Worm (Caenorhabditis elegans) whole organism, late embryonic: ENCODE results near the gene F23D12.2.
"Not testable (repeated sequence)": the region's sequence is repeated elsewhere in the genome, so short reads cannot be mapped to it uniquely, and the experiment has no call there.

Experiments used
- C08G9.2 ChIP-seq: sonication (generic microtip); optimal IDR thresholded peaks from 2 replicates; lab custom pipeline; 2016; ENCODE audit warnings: mild to moderate bottlenecking, missing genetic modification characterization, moderate library complexity, missing compliant biosample characterization
- Y22D7AL.16 ChIP-seq: sonication (generic microtip); optimal IDR thresholded peaks from 2 replicates; lab custom pipeline; 2016; ENCODE audit warnings: missing genetic modification characterization, missing compliant biosample characterization
- ama-1 ChIP-seq: fragments of 150-350 bp; optimal IDR thresholded peaks from 2 replicates; lab custom pipeline; 2014
- ceh-18 ChIP-seq: sonication (generic microtip); optimal IDR thresholded peaks from 2 replicates; lab custom pipeline; 2016; ENCODE audit warnings: missing genetic modification characterization, missing compliant biosample characterization
- ceh-2 ChIP-seq: sonication (generic microtip); optimal IDR thresholded peaks from 2 replicates; lab custom pipeline; 2016; ENCODE audit warnings: missing genotype, missing genetic modification characterization, missing compliant biosample characterization
- ceh-22 ChIP-seq: sonication (generic microtip); optimal IDR thresholded peaks from 2 replicates; lab custom pipeline; 2017; ENCODE audit warnings: missing biosample characterization, missing genetic modification characterization
- ceh-30 ChIP-seq: fragments of 150-350 bp; optimal IDR thresholded peaks from 2 replicates; lab custom pipeline; 2014; ENCODE audit warnings: missing biosample characterization, missing genetic modification characterization
- ceh-31 ChIP-seq: sonication (generic microtip); optimal IDR thresholded peaks from 2 replicates; lab custom pipeline; 2016; ENCODE audit warnings: missing genetic modification characterization, missing compliant biosample characterization
- ceh-6 ChIP-seq: fragments of 200-800 bp; sonication (Bioruptor generic); optimal IDR thresholded peaks from 2 replicates; lab custom pipeline; 2018; ENCODE audit warnings: mild to moderate bottlenecking, missing genetic modification characterization, missing compliant biosample characterization
- ceh-9 ChIP-seq: sonication (generic microtip); optimal IDR thresholded peaks from 2 replicates; lab custom pipeline; 2016; ENCODE audit warnings: mild to moderate bottlenecking, missing genetic modification characterization, inconsistent platforms, missing compliant biosample characterization
- che-1 ChIP-seq: sonication (generic microtip); optimal IDR thresholded peaks from 2 replicates; lab custom pipeline; 2016; ENCODE audit warnings: mild to moderate bottlenecking, missing genetic modification characterization, missing compliant biosample characterization
- dve-1 ChIP-seq: sonication (generic microtip); optimal IDR thresholded peaks from 2 replicates; lab custom pipeline; 2017; ENCODE audit warnings: antibody characterized with exemption, mild to moderate bottlenecking, missing genetic modification characterization, missing compliant biosample characterization
- elt-2 ChIP-seq: sonication (generic microtip); optimal IDR thresholded peaks from 2 replicates; lab custom pipeline; 2016; ENCODE audit warnings: missing genetic modification reagents, missing genetic modification characterization, missing compliant biosample characterization
- elt-4 ChIP-seq: sonication (generic microtip); optimal IDR thresholded peaks from 2 replicates; lab custom pipeline; 2016; ENCODE audit warnings: missing genetic modification characterization, missing compliant biosample characterization
- ets-4 ChIP-seq: sonication (generic microtip); optimal IDR thresholded peaks from 2 replicates; lab custom pipeline; 2016; ENCODE audit warnings: missing genetic modification characterization, missing compliant biosample characterization
- fax-1 ChIP-seq: sonication (generic microtip); optimal IDR thresholded peaks from 2 replicates; lab custom pipeline; 2016; ENCODE audit warnings: missing genotype, missing genetic modification characterization, missing compliant biosample characterization
- fkh-10 ChIP-seq: fragments of 150-350 bp; optimal IDR thresholded peaks from 2 replicates; lab custom pipeline; 2014; ENCODE audit warnings: missing biosample characterization, missing genetic modification reagents, missing genetic modification characterization
- hlh-15 ChIP-seq: sonication (generic microtip); optimal IDR thresholded peaks from 2 replicates; lab custom pipeline; 2016; ENCODE audit warnings: missing genetic modification characterization, missing compliant biosample characterization
- hlh-8 ChIP-seq: sonication (generic microtip); optimal IDR thresholded peaks from 2 replicates; lab custom pipeline; 2016; ENCODE audit warnings: missing genotype, missing genetic modification characterization, missing compliant biosample characterization
- nhr-11 ChIP-seq: fragments of 150-350 bp; optimal IDR thresholded peaks from 2 replicates; lab custom pipeline; 2014; ENCODE audit warnings: missing biosample characterization, missing genetic modification characterization
- npax-4 ChIP-seq: sonication (generic microtip); optimal IDR thresholded peaks from 2 replicates; lab custom pipeline; 2016; ENCODE audit warnings: missing genetic modification characterization, missing compliant biosample characterization
- pag-3 ChIP-seq: sonication (generic microtip); optimal IDR thresholded peaks from 2 replicates; lab custom pipeline; 2016; ENCODE audit warnings: missing compliant biosample characterization, missing genetic modification characterization, borderline replicate concordance
- pat-9 ChIP-seq: fragments of 200-800 bp; sonication (Bioruptor generic); optimal IDR thresholded peaks from 2 replicates; lab custom pipeline; 2018; ENCODE audit warnings: mild to moderate bottlenecking, missing genetic modification characterization, moderate library complexity, missing compliant biosample characterization
- pha-4 ChIP-seq: fragments of 150-350 bp; optimal IDR thresholded peaks from 2 replicates; lab custom pipeline; 2018; ENCODE audit warnings: missing biosample characterization, missing genetic modification reagents, missing genetic modification characterization
- ref-2 ChIP-seq: sonication (generic microtip); optimal IDR thresholded peaks from 2 replicates; lab custom pipeline; 2016; ENCODE audit warnings: missing genetic modification characterization, missing compliant biosample characterization
- rnt-1 ChIP-seq: sonication (generic microtip); optimal IDR thresholded peaks from 2 replicates; lab custom pipeline; 2016; ENCODE audit warnings: missing genetic modification characterization, missing compliant biosample characterization
- sdc-2 ChIP-seq: sonication (generic microtip); optimal IDR thresholded peaks from 2 replicates; lab custom pipeline; 2016; ENCODE audit warnings: missing genotype, missing genetic modification characterization, missing compliant biosample characterization
- sox-2 ChIP-seq: fragments of 200-800 bp; sonication (Bioruptor generic); IDR thresholded peaks from 2 replicates; pipeline ENCODE4 v1.3.6; 2022; ENCODE audit warnings: missing genetic modification reagents, missing genetic modification characterization, missing compliant biosample characterization
- tbx-2 ChIP-seq: sonication (generic microtip); optimal IDR thresholded peaks from 2 replicates; lab custom pipeline; 2016; ENCODE audit warnings: missing genetic modification characterization, missing compliant biosample characterization
- tbx-7 ChIP-seq: sonication (generic microtip); optimal IDR thresholded peaks from 2 replicates; lab custom pipeline; 2016; ENCODE audit warnings: missing genotype, missing genetic modification characterization, missing compliant biosample characterization
- unc-3 ChIP-seq, 2 experiments: fragments of 200-800 bp in 1 of 2; sonication (Bioruptor generic) in 1 of 2; sonication (generic microtip) in 1 of 2; conservative IDR thresholded peaks in 1 of 2; optimal IDR thresholded peaks in 1 of 2; 2 replicates each; pipeline versions ENCODE4 v1.3.6 to Lab custom; 2016 to 2022; ENCODE audit warnings: missing compliant biosample characterization in 2 of 2, missing genetic modification characterization in 2 of 2, missing genetic modification reagents in 1 of 2
- unc-42 ChIP-seq: sonication (generic microtip); optimal IDR thresholded peaks from 2 replicates; lab custom pipeline; 2016; ENCODE audit warnings: missing genotype, missing genetic modification characterization, missing compliant biosample characterization
- zip-5 ChIP-seq: sonication (generic microtip); optimal IDR thresholded peaks from 2 replicates; lab custom pipeline; 2016; ENCODE audit warnings: missing genetic modification characterization, missing compliant biosample characterization

The F23D12.2 gene

ce11 chrX:14405817-14406216, 15.6 kb downstream of the F23D12.2 start, which contains the start of gene frpr-17:
Gene frpr-17 (plus strand): TSS chrX:14406117.
- TF ChIP-seq Y22D7AL.16 (tag; lab: Kevin White, UChicago) (no peak), pha-4 (tag; lab: Kevin White, UChicago) (no peak)

DNA sequence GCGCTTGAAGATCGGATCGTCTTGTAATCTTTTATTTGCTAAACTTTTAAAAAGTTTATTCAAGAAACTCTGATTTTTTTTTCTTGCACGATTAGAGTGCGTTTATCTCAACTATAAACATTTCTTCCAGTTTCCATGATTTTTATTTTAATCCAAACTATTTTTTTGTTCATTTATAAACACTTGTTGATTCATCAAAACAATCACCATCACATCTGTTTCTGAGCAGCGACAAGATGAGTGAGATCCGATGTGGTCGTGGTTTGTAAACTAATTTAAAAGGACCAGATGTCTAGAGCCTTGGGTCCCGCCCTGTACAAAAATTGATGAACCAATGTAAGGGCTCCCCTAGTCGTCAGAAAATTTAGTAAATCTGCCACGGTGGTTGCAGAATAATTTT, 20.1 kb downstream of the F23D12.2 start:
- TF ChIP-seq hlh-8 (peak; percentile 7), sox-2 (GFP tag; lab: Robert Waterston, UW) (no peak)
- TF ChIP-seq, all 69 proteins: peak for 1

- TF ChIP-seq npax-4, result no peak
- no peak for TF ChIP-seq hlh-15 (tag; lab: Kevin White, UChicago)
- TF ChIP-seq ref-2 (tag; lab: Kevin White, UChicago), result no peak
- TF ChIP-seq ama-1 (lab: Kevin White, UChicago), result no peak
- TF ChIP-seq che-1 (tag; lab: Kevin White, UChicago), result no peak
- TF ChIP-seq ceh-30 (tag; lab: Kevin White, UChicago), result no peak
- no peak for TF ChIP-seq pat-9
- TF ChIP-seq fkh-10 (GFP tag; lab: Kevin White, UChicago), result no peak
- no peak for TF ChIP-seq fax-1 (tag; lab: Kevin White, UChicago)
- no peak for TF ChIP-seq ceh-9
- TF ChIP-seq ceh-2 (tag; lab: Kevin White, UChicago), result no peak
- no peak for TF ChIP-seq ceh-22
- TF ChIP-seq C08G9.2 (tag; lab: Kevin White, UChicago), result no peak
- TF ChIP-seq ceh-18 (tag; lab: Kevin White, UChicago), result no peak
Measured at ce11 chrX:14399035-14399434, 22.3 kb downstream of the F23D12.2 start.

- TF ChIP-seq ets-4 (tag; lab: Kevin White, UChicago) (no peak), unc-42 (no peak), tbx-7 (no peak), tbx-2 (tag; lab: Kevin White, UChicago) (no peak), pha-4 (tag; lab: Kevin White, UChicago) (no peak), ceh-31 (no peak), pat-9 (no peak), sox-2 (GFP tag; lab: Robert Waterston, UW) (no peak), ceh-6 (GFP tag; lab: Kevin White, UChicago) (no peak), C08G9.2 (tag; lab: Kevin White, UChicago) (no peak)
Measured at ce11 chrX:14395267-14395666, 26.1 kb downstream of the F23D12.2 start, which contains the start of gene Y60A9.1. Gene Y60A9.1 (minus strand): TSS chrX:14395367.

- TF ChIP-seq sox-2 (GFP tag; lab: Robert Waterston, UW), result peak; percentile 63
- 0 out of 2 replicates have a peak, but pooled peaks have one; percentile 15 for TF ChIP-seq unc-3 (GFP tag; conservative IDR thresholded peaks at IDR 0.05; lab: Robert Waterston, UW)
- TF ChIP-seq unc-3 (tag; optimal IDR thresholded peaks at IDR 0.05; lab: Kevin White, UChicago), result not testable (repeated sequence)
Measured at ce11 chrX:14387752-14388151, 33.6 kb downstream of the F23D12.2 start.

DNA sequence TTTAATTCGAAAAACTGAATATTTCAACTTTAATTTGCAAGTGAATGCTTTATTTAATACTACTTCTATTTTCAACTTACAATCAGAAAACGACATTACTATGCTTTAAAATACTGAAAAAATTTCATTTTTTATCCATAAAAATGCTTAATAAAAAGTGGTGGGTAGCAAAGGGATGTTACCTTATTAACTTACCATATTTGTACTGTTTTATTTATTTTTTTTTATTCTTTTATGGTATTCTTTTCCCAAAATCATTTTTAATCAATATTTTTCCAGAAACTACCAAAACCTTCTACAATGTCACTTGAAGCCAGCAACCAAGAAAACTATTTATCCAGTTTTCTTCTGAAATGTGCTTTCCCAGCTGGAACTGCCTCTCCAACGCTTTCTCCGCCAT, 38.4 kb downstream of the F23D12.2 start, which contains the start of gene Y60A9.3:
Y60A9.3 (plus strand) TSS at position 301 of the 400 bp plus-strand sequence.
- TF ChIP-seq nhr-11 (no peak), sdc-2 (tag; lab: Kevin White, UChicago) (no peak)
- TF ChIP-seq, all 69 proteins: peak for 0

DNA sequence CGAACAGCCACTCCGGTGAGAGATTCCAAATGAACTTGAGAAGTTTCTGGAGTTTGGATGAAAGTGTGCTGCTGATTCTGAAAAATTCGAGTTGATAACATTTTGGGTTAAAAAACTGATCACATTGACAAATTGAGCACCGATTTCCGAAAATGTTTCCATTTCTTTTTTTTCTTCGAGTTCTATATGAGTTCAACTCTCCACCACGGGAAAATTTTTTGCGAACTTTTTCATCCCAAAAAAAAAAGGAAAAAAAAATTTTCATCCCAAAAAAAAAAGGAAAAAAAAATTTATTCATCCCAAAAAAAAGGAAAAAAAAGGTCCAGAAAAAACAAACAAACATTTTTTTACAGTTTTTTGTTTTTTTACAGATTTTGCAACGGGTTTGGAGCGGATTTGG, 44.2 kb downstream of the F23D12.2 start, which contains the start of gene Y60A9A.1:
Y60A9A.1 (minus strand) TSS at position 101 of the 400 bp plus-strand sequence.
- TF ChIP-seq ama-1 (lab: Kevin White, UChicago) (no peak), ceh-2 (tag; lab: Kevin White, UChicago) (no peak), dve-1 (tag; lab: Kevin White, UChicago) (no peak), fkh-10 (GFP tag; lab: Kevin White, UChicago) (no peak), elt-2 (tag; lab: Kevin White, UChicago) (no peak), tbx-2 (tag; lab: Kevin White, UChicago) (no peak), rnt-1 (no peak), elt-4 (tag; lab: Kevin White, UChicago) (no peak), zip-5 (tag; lab: Kevin White, UChicago) (no peak), pag-3 (tag; lab: Kevin White, UChicago) (no peak)
